Fruit fly (Drosophila melanogaster) whole organism, wandering third instar larva: Measurements from ENCODE around the gene CG17672.
A peak's percentile ranks its signal among the peaks of the same experiment; 100 is the strongest.

Source experiments
- Abd-B ChIP-seq: fragments of >200 bp; optimal IDR thresholded peaks from 2 replicates; lab custom pipeline; 2017; ENCODE audit warnings: missing biosample characterization, missing genetic modification characterization
- CrebA ChIP-seq: fragments of 200-800 bp; sonication (Bioruptor generic); optimal IDR thresholded peaks from 2 replicates; lab custom pipeline; 2016; ENCODE audit warnings: missing biosample characterization, mild to moderate bottlenecking, missing genetic modification characterization, borderline replicate concordance
- Dfd ChIP-seq: fragments of >200 bp; optimal IDR thresholded peaks from 2 replicates; lab custom pipeline; 2017; ENCODE audit warnings: missing biosample characterization, missing genetic modification characterization
- Dif ChIP-seq: fragments of 200-275, 200-300 bp; sonication (Bioruptor generic); optimal IDR thresholded peaks from 2 replicates; lab custom pipeline; 2018; ENCODE audit warnings: missing biosample characterization, missing genetic modification characterization; ENCODE audit not compliant: partially characterized antibody
- GATAd ChIP-seq: sonication (Bioruptor generic); optimal IDR thresholded peaks from 2 replicates; lab custom pipeline; 2016; ENCODE audit warnings: missing biosample characterization, missing genetic modification characterization
- Hnf4 ChIP-seq: fragments of 200-800 bp; sonication (Bioruptor generic); optimal IDR thresholded peaks from 2 replicates; lab custom pipeline; 2016; ENCODE audit warnings: missing biosample characterization, mild to moderate bottlenecking, missing genetic modification characterization
- Hr78 ChIP-seq: fragments of >200 bp; optimal IDR thresholded peaks from 2 replicates; lab custom pipeline; 2017; ENCODE audit warnings: missing biosample characterization, missing genetic modification characterization
- Hr83 ChIP-seq: fragments of 200-300 bp; sonication (Bioruptor generic); optimal IDR thresholded peaks from 2 replicates; lab custom pipeline; 2016; ENCODE audit warnings: missing biosample characterization, mild to moderate bottlenecking, missing genetic modification characterization, moderate library complexity; ENCODE audit not compliant: poor library complexity, severe bottlenecking
- Jra ChIP-seq: sonication (Bioruptor generic); optimal IDR thresholded peaks from 2 replicates; lab custom pipeline; 2016; ENCODE audit warnings: missing biosample characterization, missing genetic modification characterization
- Myc ChIP-seq: fragments of >200 bp; optimal IDR thresholded peaks from 2 replicates; lab custom pipeline; 2017
- Rel ChIP-seq, 2 experiments: fragments of 200-800 bp; sonication (Bioruptor generic) in 1 of 2; optimal IDR thresholded peaks; 2 replicates in 1 of 2; 3 replicates in 1 of 2; lab custom pipeline; 2016 to 2019; ENCODE audit warnings: mild to moderate bottlenecking in 2 of 2, missing biosample characterization in 2 of 2, missing genetic modification characterization in 2 of 2, moderate library complexity in 1 of 2
- Sp1 ChIP-seq: fragments of 200-800 bp; sonication (Bioruptor generic); optimal IDR thresholded peaks from 3 replicates; lab custom pipeline; 2019; ENCODE audit warnings: missing biosample characterization, mild to moderate bottlenecking, missing genetic modification characterization, moderate library complexity
- Vsx2 ChIP-seq: fragments of 200-300, 225-300 bp; sonication (Bioruptor generic); optimal IDR thresholded peaks from 2 replicates; lab custom pipeline; 2018; ENCODE audit warnings: missing biosample characterization, missing genetic modification characterization; ENCODE audit not compliant: partially characterized antibody
- brk ChIP-seq: fragments of 200-800 bp; sonication (Bioruptor generic); optimal IDR thresholded peaks from 2 replicates; lab custom pipeline; 2016; ENCODE audit warnings: missing biosample characterization, mild to moderate bottlenecking, missing genetic modification characterization
- dl ChIP-seq, 2 experiments: fragments of 175-275, 200-275 bp in 1 of 2; fragments of 200-275 bp in 1 of 2; sonication (Bioruptor generic); optimal IDR thresholded peaks; lab custom pipeline; 2018; ENCODE audit warnings: mild to moderate bottlenecking in 2 of 2, missing biosample characterization in 2 of 2, missing genetic modification characterization in 2 of 2, moderate library complexity in 2 of 2; ENCODE audit not compliant: partially characterized antibody in 2 of 2, insufficient read depth in 1 of 2
- ey ChIP-seq: fragments of 200-800 bp; sonication (Bioruptor generic); optimal IDR thresholded peaks from 2 replicates; lab custom pipeline; 2016; ENCODE audit warnings: missing biosample characterization, missing genetic modification characterization
- foxo ChIP-seq, 2 experiments: fragments of 200-800 bp; sonication (Bioruptor generic); optimal IDR thresholded peaks; 2 replicates in 1 of 2; 3 replicates in 1 of 2; lab custom pipeline; 2016 to 2017; ENCODE audit warnings: missing biosample characterization in 2 of 2, missing genetic modification characterization in 2 of 2
- fru ChIP-seq: fragments of 200-800 bp; sonication (Bioruptor generic); optimal IDR thresholded peaks from 3 replicates; lab custom pipeline; 2016; ENCODE audit warnings: missing biosample characterization, mild to moderate bottlenecking, missing genetic modification characterization
- h ChIP-seq: fragments of 200-800 bp; sonication (Bioruptor generic); optimal IDR thresholded peaks from 3 replicates; lab custom pipeline; 2016; ENCODE audit warnings: missing biosample characterization, mild to moderate bottlenecking, missing genetic modification characterization
- jim ChIP-seq: fragments of 175-275, 200-325 bp; sonication (Bioruptor generic); optimal IDR thresholded peaks from 2 replicates; lab custom pipeline; 2016; ENCODE audit warnings: missing biosample characterization, mild to moderate bottlenecking, missing genetic modification characterization
- lola ChIP-seq: fragments of >200 bp; optimal IDR thresholded peaks from 2 replicates; lab custom pipeline; 2017; ENCODE audit warnings: missing biosample characterization, missing genetic modification characterization
- pan ChIP-seq: fragments of >200 bp; optimal IDR thresholded peaks from 2 replicates; lab custom pipeline; 2017
- psq ChIP-seq: fragments of 200-800 bp; sonication (Bioruptor generic); optimal IDR thresholded peaks from 3 replicates; lab custom pipeline; 2017; ENCODE audit warnings: missing biosample characterization, mild to moderate bottlenecking, missing genetic modification characterization, moderate library complexity
- rgr ChIP-seq: fragments of 200-800 bp; sonication (Bioruptor generic); optimal IDR thresholded peaks from 3 replicates; lab custom pipeline; 2016; ENCODE audit warnings: missing biosample characterization, mild to moderate bottlenecking, missing genetic modification characterization
- sage ChIP-seq: fragments of 200-800 bp; sonication (Bioruptor generic); optimal IDR thresholded peaks from 2 replicates; lab custom pipeline; 2016; ENCODE audit warnings: missing biosample characterization, mild to moderate bottlenecking, missing genetic modification characterization
- sv ChIP-seq: fragments of 200-800 bp; sonication (Bioruptor generic); optimal IDR thresholded peaks from 3 replicates; lab custom pipeline; 2016; ENCODE audit warnings: missing biosample characterization, missing genetic modification characterization
- tai ChIP-seq: sonication (Bioruptor generic); optimal IDR thresholded peaks from 2 replicates; lab custom pipeline; 2016; ENCODE audit warnings: missing biosample characterization, missing genetic modification characterization
- usp ChIP-seq: fragments of >200 bp; optimal IDR thresholded peaks from 2 replicates; lab custom pipeline; 2017; ENCODE audit warnings: missing biosample characterization, missing genetic modification characterization
- woc ChIP-seq: sonication (Bioruptor generic); optimal IDR thresholded peaks from 2 replicates; lab custom pipeline; 2016; ENCODE audit warnings: missing biosample characterization, mild to moderate bottlenecking, missing genetic modification characterization

CG17672 gene

dm6 chr3L:13028740-13029139, at the start of gene CG17672:
Gene CG17672 (plus strand): TSS chr3L:13028962.
- TF ChIP-seq Rel (GFP tag; optimal IDR thresholded peaks at IDR 0.05; lab: Kevin White, UChicago) (peak; percentile 24), Rel (tag; optimal IDR thresholded peaks at IDR 0.05; lab: Kevin White, UChicago) (peak; percentile 9), Abd-B (GFP tag; lab: Kevin White, UChicago) (no peak), GATAd (GFP tag; lab: Kevin White, UChicago) (no peak), Hr83 (peak; percentile 9), pan (lab: Kevin White, UChicago) (no peak), h (GFP tag; lab: Kevin White, UChicago) (peak; percentile 18), Dif (peak; percentile 77), fru (GFP tag; lab: Kevin White, UChicago) (peak; percentile 32), Dfd (peak; percentile 77), psq (GFP tag; lab: Kevin White, UChicago) (peak; percentile 27), Vsx2 (GFP tag; lab: Kevin White, UChicago) (peak; percentile 38), dl (GFP tag; optimal IDR thresholded peaks at IDR 0.05; lab: Kevin White, UChicago; ENCODE audit: insufficient read depth in 1 of 2, partially characterized antibody in 2 of 2) (peak in 1 of 2 experiments; percentile 6), rgr (GFP tag; lab: Kevin White, UChicago) (peak; percentile 12), Hr78 (GFP tag; lab: Kevin White, UChicago) (no peak), Sp1 (GFP tag; lab: Kevin White, UChicago) (peak; percentile 17)

DNA sequence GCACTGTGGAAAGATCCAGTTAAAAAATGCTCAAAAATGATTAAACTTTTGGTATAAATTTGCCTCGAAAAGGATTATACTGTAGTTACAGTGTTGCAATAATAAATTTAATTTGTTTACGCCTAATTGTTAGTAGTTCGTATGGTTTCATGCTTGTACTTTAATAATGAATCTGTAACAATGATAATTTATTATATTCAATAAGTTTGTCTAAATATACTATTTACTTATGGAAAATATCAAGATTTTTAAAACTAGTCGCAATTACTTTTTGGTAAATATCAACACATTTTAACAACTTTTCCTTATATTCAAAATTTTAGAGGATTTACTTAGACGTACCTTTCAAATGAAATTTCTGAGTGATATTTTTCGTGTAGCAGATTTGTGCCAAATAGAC, 33.9 kb upstream of the CG17672 start, which contains the start of gene CG11262:
CG11262 (plus strand) TSS at position 301 of the 400 bp plus-strand sequence.
- TF ChIP-seq foxo (GFP tag; optimal IDR thresholded peaks at IDR 0.05; lab: Kevin White, UChicago), result no peak
- no peak for TF ChIP-seq Jra
- no peak for TF ChIP-seq Dif
- TF ChIP-seq dl (GFP tag; optimal IDR thresholded peaks at IDR 0.05; lab: Kevin White, UChicago; ENCODE audit: insufficient read depth in 1 of 2, partially characterized antibody in 2 of 2), result no peak
- TF ChIP-seq brk (GFP tag; lab: Kevin White, UChicago), result no peak
- no peak for TF ChIP-seq Abd-B (GFP tag; lab: Kevin White, UChicago)

DNA sequence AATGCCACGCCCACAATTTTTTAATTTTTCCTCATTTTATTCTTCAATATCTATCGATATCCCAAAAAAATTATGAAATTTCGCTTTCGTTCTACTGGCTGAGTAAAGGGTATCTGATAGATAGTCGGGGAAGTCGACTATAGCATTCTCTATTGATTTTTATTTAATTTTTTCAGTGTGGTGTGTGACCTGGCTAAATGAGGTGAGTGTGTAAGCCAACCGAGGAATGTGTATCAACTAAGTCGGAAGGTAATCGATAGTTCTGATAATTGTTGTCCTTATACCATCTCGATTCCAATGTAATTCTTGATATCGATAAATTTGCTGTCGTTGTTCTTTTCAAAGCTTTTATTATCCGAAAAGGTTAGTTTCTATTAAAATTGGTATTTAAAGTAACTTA, 22.3 kb upstream of the CG17672 start, which contains the start of gene CG11263:
CG11263 (plus strand) TSS at position 328 of the 400 bp plus-strand sequence.
- TF ChIP-seq h (GFP tag; lab: Kevin White, UChicago) (no peak), sage (no peak), woc (GFP tag; lab: Kevin White, UChicago) (no peak), lola (GFP tag; lab: Kevin White, UChicago) (no peak), rgr (GFP tag; lab: Kevin White, UChicago) (no peak), Hr83 (peak; percentile 6), ey (GFP tag; lab: Kevin White, UChicago) (peak; percentile 20), tai (GFP tag; lab: Kevin White, UChicago) (peak; percentile 47), Hnf4 (GFP tag; lab: Kevin White, UChicago) (peak; percentile 60), fru (GFP tag; lab: Kevin White, UChicago) (peak; percentile 35), brk (GFP tag; lab: Kevin White, UChicago) (peak; percentile 20), foxo (GFP tag; optimal IDR thresholded peaks at IDR 0.05; lab: Kevin White, UChicago) (peak in 1 of 2 experiments; percentile 40), Myc (lab: Kevin White, UChicago) (peak; percentile 38), psq (GFP tag; lab: Kevin White, UChicago) (no peak)

DNA sequence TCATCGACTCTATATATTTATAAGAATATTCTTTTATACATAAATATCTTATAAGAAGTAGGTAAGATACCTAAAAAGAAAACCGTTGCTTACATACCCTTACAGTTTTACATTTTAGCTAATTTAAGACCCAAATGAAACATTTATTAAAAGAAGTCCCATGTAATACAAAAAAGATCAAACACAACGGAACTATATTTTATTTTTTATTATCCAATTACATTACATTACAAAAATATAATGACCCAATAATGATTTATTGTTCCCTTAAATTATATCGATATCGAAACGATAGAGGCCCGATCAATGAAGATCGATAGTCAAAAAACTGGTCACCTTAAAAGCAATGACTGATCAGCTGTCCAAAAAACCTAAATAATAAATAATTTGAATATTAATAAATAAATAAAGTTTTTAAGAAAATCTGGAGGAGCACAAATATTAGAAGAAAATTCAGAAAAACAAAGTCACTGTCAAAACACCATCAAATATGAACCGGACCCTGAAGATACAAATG, 20.8 kb upstream of the CG17672 start:
- TF ChIP-seq Myc (lab: Kevin White, UChicago), result no peak

DNA sequence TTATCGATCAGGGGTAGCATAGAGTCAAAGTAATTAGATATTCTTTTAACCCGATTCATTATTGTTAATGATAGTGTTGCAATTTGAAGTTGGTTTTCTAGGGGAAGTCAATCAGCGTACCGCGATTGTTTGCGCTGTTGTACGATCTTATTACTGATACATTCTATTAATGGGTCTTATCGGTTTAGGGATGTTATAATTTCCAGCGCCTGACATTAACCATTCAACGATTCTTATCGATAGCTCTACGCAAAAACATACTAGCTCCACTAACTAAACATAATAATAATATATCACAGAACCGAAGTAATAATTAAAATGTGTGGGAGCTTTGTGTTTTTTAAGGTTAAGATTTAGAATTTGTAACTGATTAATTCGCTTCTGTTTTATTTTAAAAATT, 17.3 kb upstream of the CG17672 start, which contains the start of gene Cul6:
Cul6 (minus strand) TSS at position 175 of the 400 bp plus-strand sequence.
- TF ChIP-seq Hnf4 (GFP tag; lab: Kevin White, UChicago) (peak; percentile 18), ey (GFP tag; lab: Kevin White, UChicago) (no peak), Rel (GFP tag; optimal IDR thresholded peaks at IDR 0.05; lab: Kevin White, UChicago) (no peak), Rel (tag; optimal IDR thresholded peaks at IDR 0.05; lab: Kevin White, UChicago) (peak; percentile 87), rgr (GFP tag; lab: Kevin White, UChicago) (peak; percentile 1), sage (no peak), Dfd (no peak), fru (GFP tag; lab: Kevin White, UChicago) (peak; percentile 5), tai (GFP tag; lab: Kevin White, UChicago) (peak; percentile 53), CrebA (GFP tag; lab: Kevin White, UChicago) (no peak), usp (no peak), Sp1 (GFP tag; lab: Kevin White, UChicago) (no peak), brk (GFP tag; lab: Kevin White, UChicago) (peak; percentile 6), foxo (GFP tag; optimal IDR thresholded peaks at IDR 0.05; lab: Kevin White, UChicago) (peak in 1 of 2 experiments; percentile 26), sv (no peak), Dif (no peak), jim (GFP tag; lab: Kevin White, UChicago) (no peak), GATAd (GFP tag; lab: Kevin White, UChicago) (no peak)
- TF ChIP-seq, all 38 proteins: peak for 7
